Fruit fly (Drosophila melanogaster) Kc167 (cell line): ENCODE results near the gene CG32755.

Experiments
- Myc ChIP-seq: fragments of >200 bp; optimal IDR thresholded peaks from 2 replicates; lab custom pipeline; 2017; ENCODE audit warnings: missing external identifiers
- Sin3A ChIP-seq: fragments of >200 bp; optimal IDR thresholded peaks from 2 replicates; lab custom pipeline; 2018; ENCODE audit warnings: missing external identifiers

dm6 chrX:5905086-5905400 lies 45.0 kb upstream of the CG32755 start:
- TF ChIP-seq Sin3A (lab: Kevin White, UChicago) (no peak), Myc (lab: Kevin White, UChicago) (no peak)
